Worm (Caenorhabditis elegans): Measurements from ENCODE around the gene cyp-13B1.
A peak's percentile ranks its signal among the peaks of the same experiment; 100 is the strongest.

Gene cyp-13B1

DNA sequence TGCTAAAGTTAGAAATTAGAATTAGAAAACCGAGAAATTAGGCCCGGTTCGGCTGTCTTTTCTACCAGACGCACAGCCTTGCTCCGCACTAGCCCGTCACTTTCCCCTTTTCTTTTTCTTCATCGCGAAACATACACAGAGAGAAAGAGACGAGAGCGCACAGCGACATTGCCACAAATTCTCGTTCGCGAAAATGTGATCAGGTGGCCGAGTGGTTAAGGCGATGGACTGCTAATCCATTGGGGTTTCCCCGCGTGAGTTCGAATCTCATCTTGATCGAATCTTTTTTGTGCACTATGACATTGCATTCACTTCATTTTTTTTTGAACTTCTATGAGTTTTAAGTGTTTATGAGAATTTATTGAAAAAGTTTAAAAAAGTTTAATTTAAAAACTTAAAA, 33.0 kb upstream of the cyp-13B1 start (continued):
- peak; percentile 84 for TF ChIP-seq lin-26 (GFP tag; IDR thresholded peaks at IDR 0.05)
- no peak for TF ChIP-seq sea-2 (GFP tag; IDR thresholded peaks at IDR 0.05)
- TF ChIP-seq K12H6.12 (tag; optimal IDR thresholded peaks at IDR 0.05), result no peak
- TF ChIP-seq die-1 (tag; optimal IDR thresholded peaks at IDR 0.05), result peak; percentile 79
- no peak for TF ChIP-seq F10E7.11 (tag; optimal IDR thresholded peaks at IDR 0.05)
- TF ChIP-seq madf-8 (GFP tag; conservative IDR thresholded peaks at IDR 0.05), result no peak
- no peak for TF ChIP-seq tlf-1 (GFP tag; optimal IDR thresholded peaks at IDR 0.05)
- TF ChIP-seq B0261.1 (tag; optimal IDR thresholded peaks at IDR 0.05), result peak; percentile 89
- peak; percentile 68 for TF ChIP-seq lin-40 (tag; optimal IDR thresholded peaks at IDR 0.05)
- TF ChIP-seq ztf-25 (GFP tag; IDR thresholded peaks at IDR 0.05), result no peak
- TF ChIP-seq gei-17 (GFP tag; optimal IDR thresholded peaks at IDR 0.05), result peak; percentile 75
- no peak for TF ChIP-seq akir-1 (GFP tag; optimal IDR thresholded peaks at IDR 0.05)
- peak; percentile 33; the same call in 1 of the 2 replicates for TF ChIP-seq hmg-20 (GFP tag; IDR thresholded peaks at IDR 0.05)
- no peak for TF ChIP-seq unc-62 (GFP tag; optimal IDR thresholded peaks at IDR 0.05)
- peak; percentile 57 for TF ChIP-seq ceh-27 (GFP tag; optimal IDR thresholded peaks at IDR 0.05)
- no peak for TF ChIP-seq attf-6 (GFP tag; IDR thresholded peaks at IDR 0.05)
- TF ChIP-seq dpl-1 (GFP tag; optimal IDR thresholded peaks at IDR 0.05), result no peak
- TF ChIP-seq Y53F4B.3 (GFP tag; IDR thresholded peaks at IDR 0.05), result peak; percentile 50; the same call in 1 of the 2 replicates
- no peak for TF ChIP-seq lag-1 (GFP tag; IDR thresholded peaks at IDR 0.05)
- no peak for TF ChIP-seq mes-4 (tag; optimal IDR thresholded peaks at IDR 0.05)
- no peak for TF ChIP-seq let-607 (tag; optimal IDR thresholded peaks at IDR 0.05)
- peak; percentile 43 for TF ChIP-seq madf-10 (tag; optimal IDR thresholded peaks at IDR 0.05)
- TF ChIP-seq snpc-1.3 (tag; optimal IDR thresholded peaks at IDR 0.05; ENCODE audit: insufficient read depth), result peak; percentile 53
- no peak for TF ChIP-seq ceh-58 (GFP tag; IDR thresholded peaks at IDR 0.05)
- TF ChIP-seq sptf-2 (GFP tag; optimal IDR thresholded peaks at IDR 0.05), result peak; percentile 6
- TF ChIP-seq pha-4 (tag; optimal IDR thresholded peaks at IDR 0.05), result no peak
- no peak for TF ChIP-seq B0019.2 (GFP tag; conservative IDR thresholded peaks at IDR 0.05)
- TF ChIP-seq efl-1 (GFP tag; optimal IDR thresholded peaks at IDR 0.05), result no peak
- TF ChIP-seq rcor-1 (GFP tag; IDR thresholded peaks at IDR 0.05), result peak; percentile 68

DNA sequence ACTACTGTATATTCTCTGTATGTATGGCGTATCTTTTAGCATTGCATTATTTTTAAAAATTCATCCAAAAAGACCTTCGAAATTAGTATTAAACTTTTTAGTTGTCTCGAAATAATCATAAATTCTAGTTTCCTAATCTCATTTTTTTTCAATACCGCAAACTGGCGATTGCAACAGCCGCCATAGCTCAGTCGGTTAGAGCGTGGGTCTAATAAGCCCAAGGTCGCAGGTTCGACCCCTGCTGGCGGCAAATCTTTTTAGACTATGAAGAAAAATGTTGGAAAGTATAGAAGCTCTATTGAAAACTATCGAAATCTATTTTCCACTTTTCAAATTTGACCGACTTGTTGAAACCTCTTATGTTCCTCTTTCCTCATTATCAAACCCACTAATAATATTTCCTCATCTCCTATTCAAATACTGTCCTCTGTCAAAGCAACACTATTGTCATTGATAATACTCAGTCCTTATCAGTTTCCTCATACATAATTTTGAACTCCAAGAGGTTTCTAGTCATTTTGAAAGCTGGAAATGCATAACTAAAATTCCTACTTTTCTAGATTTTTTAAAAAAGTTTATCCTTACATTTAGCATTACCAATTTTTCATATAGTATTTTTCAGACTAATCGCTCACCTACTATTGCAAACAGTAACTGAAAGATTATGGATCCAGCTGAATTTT, 26.5 kb upstream of the cyp-13B1 start, which contains the start of gene jmjd-3.3:
Gene jmjd-3.3, plus strand, starts transcription at position 633 of the 683 bp plus-strand sequence.
- TF ChIP-seq D2030.7 (GFP tag; IDR thresholded peaks at IDR 0.05) (peak; percentile 58; the same call in 1 of the 2 replicates), B0261.1 (tag; optimal IDR thresholded peaks at IDR 0.05) (peak; percentile 61), mcd-1 (GFP tag; IDR thresholded peaks at IDR 0.05) (no peak), F57A8.1 (GFP tag; optimal IDR thresholded peaks at IDR 0.05) (no peak), ama-1 (optimal IDR thresholded peaks at IDR 0.05) (no peak), ama-1 (GFP tag; optimal IDR thresholded peaks at IDR 0.05) (peak in 1 of 2 experiments; percentile 26), lin-26 (GFP tag; IDR thresholded peaks at IDR 0.05) (peak; percentile 44; the same call in 1 of the 2 replicates), Y95B8A.8 (GFP tag; IDR thresholded peaks at IDR 0.05) (no peak), snpc-4 (GFP tag; optimal IDR thresholded peaks at IDR 0.05) (no peak), snpc-4 (tag; optimal IDR thresholded peaks at IDR 0.05) (peak in 1 of 4 experiments; percentile 47), die-1 (tag; optimal IDR thresholded peaks at IDR 0.05) (peak; percentile 20), him-1 (tag; optimal IDR thresholded peaks at IDR 0.05) (peak; percentile 2), snpc-3.4 (tag; optimal IDR thresholded peaks at IDR 0.05) (peak; percentile 35), rpc-1 (optimal IDR thresholded peaks at IDR 0.05) (peak; percentile 59), rpc-1 (tag; optimal IDR thresholded peaks at IDR 0.05) (peak; percentile 82), tbp1 (GFP tag; optimal IDR thresholded peaks at IDR 0.05) (peak; percentile 81), snpc-1.3 (tag; optimal IDR thresholded peaks at IDR 0.05; ENCODE audit: insufficient read depth) (peak; percentile 22)

Measured in whole organism, young adult.